Worm (Caenorhabditis elegans) whole organism, young adult: ENCODE measurements around the gene ZK6.8.

ENCODE experiments used
- fkh-3 ChIP-seq: sonication (generic microtip); optimal IDR thresholded peaks from 2 replicates; lab custom pipeline; 2016; ENCODE audit warnings: mild to moderate bottlenecking, missing genetic modification characterization, missing compliant biosample characterization
- lin-35 ChIP-seq, 3 experiments: fragments of 150-350 bp in 2 of 3; sonication (generic microtip) in 1 of 3; optimal IDR thresholded peaks; 2 replicates each; lab custom pipeline; 2014 to 2018; ENCODE audit warnings: missing biosample characterization in 3 of 3, missing genetic modification characterization in 3 of 3, missing genetic modification reagents in 3 of 3
- lin-40 ChIP-seq: sonication (generic microtip); optimal IDR thresholded peaks from 2 replicates; lab custom pipeline; 2016; ENCODE audit warnings: missing genetic modification characterization, mild to moderate bottlenecking, missing compliant biosample characterization, missing genotype, missing genetic modification reagents
- sdz-38 ChIP-seq: sonication (generic microtip); optimal IDR thresholded peaks from 2 replicates; lab custom pipeline; 2016; ENCODE audit warnings: missing genotype, missing genetic modification characterization, missing compliant biosample characterization
- sea-2 ChIP-seq: fragments of 200-800 bp; sonication (Bioruptor generic); IDR thresholded peaks from 2 replicates; pipeline ENCODE4 v1.3.6; 2022; ENCODE audit warnings: missing genetic modification characterization, missing compliant biosample characterization
- unc-62 ChIP-seq: fragments of 150-350 bp; optimal IDR thresholded peaks from 2 replicates; lab custom pipeline; 2014; ENCODE audit warnings: missing biosample characterization, missing genetic modification reagents, missing genetic modification characterization

DNA sequence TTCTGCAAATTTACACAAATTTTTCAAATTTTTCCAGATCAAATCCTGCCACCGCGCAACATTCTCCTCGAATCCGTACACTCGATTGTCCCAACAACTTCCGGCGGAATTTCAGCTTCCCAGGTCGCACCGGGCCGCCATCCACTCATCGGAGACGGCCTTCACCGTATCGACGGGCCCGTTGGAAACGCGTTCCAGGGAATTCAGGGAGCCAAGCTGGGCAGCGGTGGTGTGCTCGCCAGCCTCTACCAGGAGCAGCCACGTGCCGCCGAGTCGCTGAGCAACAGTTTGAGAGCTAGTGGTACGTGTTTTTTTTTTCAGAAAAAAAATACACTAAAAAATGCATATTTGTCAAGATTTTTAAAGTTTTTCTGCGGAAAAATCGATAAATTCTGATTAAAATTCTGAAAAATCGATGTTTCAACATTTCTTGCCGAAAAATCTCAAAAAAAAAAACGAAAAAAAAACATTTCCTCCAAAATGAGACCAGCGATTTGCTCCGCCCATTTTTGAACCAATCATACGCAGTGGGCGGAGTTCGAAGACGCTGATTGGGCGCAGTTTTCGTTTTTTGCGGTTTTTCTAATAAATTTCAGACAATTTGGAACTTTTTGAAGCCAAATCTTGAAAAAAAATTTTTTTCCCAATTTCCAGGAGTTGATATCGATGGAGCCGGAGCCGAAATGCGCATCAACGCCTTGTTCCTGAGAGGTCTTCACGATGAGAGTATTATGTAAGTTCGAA is 24.6 kb upstream of the ZK6.8 start:
- TF ChIP-seq unc-62 (GFP tag; lab: Kevin White, UChicago) (no peak), fkh-3 (tag; lab: Kevin White, UChicago) (no peak), sdz-38 (no peak), lin-40 (tag; lab: Kevin White, UChicago) (no peak), sea-2 (no peak), lin-35 (GFP tag; optimal IDR thresholded peaks at IDR 0.05; lab: Kevin White, UChicago) (no peak)
